Fruit fly (Drosophila melanogaster): ENCODE results near the gene Snm1.

- no peak for TF ChIP-seq psq (optimal IDR thresholded peaks at IDR 0.05)
- no peak for TF ChIP-seq usp (GFP tag; optimal IDR thresholded peaks at IDR 0.05)
- TF ChIP-seq CG8478 (optimal IDR thresholded peaks at IDR 0.05): no peak
Measured at dm6 chr3R:5565623-5566022, 10.7 kb downstream of the Snm1 start.
